ENCODE assay signal across 4 fruit fly cellular contexts in genomic region chr2L:7960581-7961530, dm6.
TF ChIP-seq lines count a peak whose summit lies in the region.

No protein-coding gene starts in this region.

TF ChIP-seq in whole organism, adult, 20 proteins besides CTCF, POLR2A, EP300 and RAD21 (continued from another document):
- peak; percentile 89 for TF ChIP-seq CG7101 (tag; optimal IDR thresholded peaks at IDR 0.05; lab: Kevin White, UChicago)
- peak; percentile 94 for TF ChIP-seq CG12768 (GFP tag; optimal IDR thresholded peaks at IDR 0.05; lab: Kevin White, UChicago)
TF ChIP-seq in whole organism, adult: peak in this region for 17.

TF ChIP-seq in whole organism, embryonic, 481 proteins besides CTCF, POLR2A, EP300 and RAD21 (continued from another document and continues in another):
- TF ChIP-seq crc (GFP tag; optimal IDR thresholded peaks at IDR 0.05; lab: Kevin White, UChicago): no peak
- TF ChIP-seq cad (GFP tag; optimal IDR thresholded peaks at IDR 0.05; lab: Kevin White, UChicago): no peak
- TF ChIP-seq CG11085 (GFP tag; IDR thresholded peaks at IDR 0.05; lab: Robert Waterston, UW): peak; percentile 50; the same call in 1 of the 2 replicates
- TF ChIP-seq CG4424 (GFP tag; optimal IDR thresholded peaks at IDR 0.05; lab: Kevin White, UChicago): no peak
- TF ChIP-seq tap (tag; optimal IDR thresholded peaks at IDR 0.05; lab: Kevin White, UChicago): peak; percentile 38
- peak; percentile 25 for TF ChIP-seq CG10147 (GFP tag; optimal IDR thresholded peaks at IDR 0.05; lab: Kevin White, UChicago)
- no peak for TF ChIP-seq CG15601 (tag; optimal IDR thresholded peaks at IDR 0.05; lab: Kevin White, UChicago)
- no peak for TF ChIP-seq zen2 (GFP tag; IDR thresholded peaks at IDR 0.05; lab: Robert Waterston, UW; ENCODE audit: partially characterized antibody)
- TF ChIP-seq CG12071 (GFP tag; optimal IDR thresholded peaks at IDR 0.05; lab: Kevin White, UChicago): peak; percentile 66
- peak; percentile 83 for TF ChIP-seq BtbVII (GFP tag; optimal IDR thresholded peaks at IDR 0.05; lab: Kevin White, UChicago)
- TF ChIP-seq Med (GFP tag; lab: Kevin White, UChicago): peak; percentile 79
- TF ChIP-seq CG18599 (GFP tag; optimal IDR thresholded peaks at IDR 0.05; lab: Kevin White, UChicago): peak; percentile 79
- TF ChIP-seq Hr51 (GFP tag; optimal IDR thresholded peaks at IDR 0.05; lab: Kevin White, UChicago): peak in 1 of 2 experiments; percentile 3
- peak; percentile 34 for TF ChIP-seq CG18764 (GFP tag; optimal IDR thresholded peaks at IDR 0.05; lab: Kevin White, UChicago)
- peak; percentile 51 for TF ChIP-seq CG12659 (GFP tag; optimal IDR thresholded peaks at IDR 0.05; lab: Kevin White, UChicago)
- TF ChIP-seq al (GFP tag; IDR thresholded peaks at IDR 0.05; lab: Robert Waterston, UW): no peak
- peak; percentile 30 for TF ChIP-seq Jarid2 (GFP tag; optimal IDR thresholded peaks at IDR 0.05; lab: Kevin White, UChicago)
- TF ChIP-seq nau (GFP tag; optimal IDR thresholded peaks at IDR 0.05; lab: Kevin White, UChicago): peak; percentile 42
- TF ChIP-seq Rfx (GFP tag; IDR thresholded peaks at IDR 0.05; lab: Robert Waterston, UW): peak; percentile 58; the same call in 1 of the 2 replicates
- peak; percentile 36 for TF ChIP-seq CG4360 (GFP tag; IDR thresholded peaks at IDR 0.05; lab: Robert Waterston, UW)
- no peak for TF ChIP-seq Bgb (GFP tag; IDR thresholded peaks at IDR 0.05; lab: Robert Waterston, UW; ENCODE audit: partially characterized antibody)
- no peak for TF ChIP-seq btn (GFP tag; optimal IDR thresholded peaks at IDR 0.05; lab: Kevin White, UChicago)
- peak; percentile 56 for TF ChIP-seq sug (tag; optimal IDR thresholded peaks at IDR 0.05; lab: Kevin White, UChicago)
- no peak for TF ChIP-seq ham (GFP tag; IDR thresholded peaks at IDR 0.05; lab: Robert Waterston, UW)
- TF ChIP-seq Six4 (GFP tag; optimal IDR thresholded peaks at IDR 0.05; lab: Kevin White, UChicago): no peak
- TF ChIP-seq CG10321 (GFP tag; IDR thresholded peaks at IDR 0.05; lab: Robert Waterston, UW): peak; percentile 84
- peak; percentile 58 for TF ChIP-seq CG12104 (GFP tag; optimal IDR thresholded peaks at IDR 0.05; lab: Kevin White, UChicago)
- 0 out of 2 replicates have a peak, but pooled peaks have one; percentile 4 for TF ChIP-seq Drgx (GFP tag; IDR thresholded peaks at IDR 0.05; lab: Robert Waterston, UW)
- TF ChIP-seq CG7928 (GFP tag; optimal IDR thresholded peaks at IDR 0.05; lab: Kevin White, UChicago): peak; percentile 20
- TF ChIP-seq trh (GFP tag; optimal IDR thresholded peaks at IDR 0.05; lab: Kevin White, UChicago): no peak
- TF ChIP-seq E2f1 (GFP tag; IDR thresholded peaks at IDR 0.05; lab: Robert Waterston, UW): peak; percentile 37; the same call in 1 of the 2 replicates
- TF ChIP-seq dmrt11E (tag; optimal IDR thresholded peaks at IDR 0.05; lab: Kevin White, UChicago): no peak
- peak; percentile 5 for TF ChIP-seq YL-1 (GFP tag; optimal IDR thresholded peaks at IDR 0.05; lab: Kevin White, UChicago)
- TF ChIP-seq CG12769 (tag; optimal IDR thresholded peaks at IDR 0.05; lab: Kevin White, UChicago): peak; percentile 31
- TF ChIP-seq nmo (GFP tag; optimal IDR thresholded peaks at IDR 0.05; lab: Kevin White, UChicago): peak; percentile 11
- no peak for TF ChIP-seq Hsf (GFP tag; optimal IDR thresholded peaks at IDR 0.05; lab: Kevin White, UChicago)
- TF ChIP-seq CG2889 (GFP tag; IDR thresholded peaks at IDR 0.05; lab: Robert Waterston, UW): no peak
- no peak for TF ChIP-seq lov (optimal IDR thresholded peaks at IDR 0.05; lab: Kevin White, UChicago)
- 0 out of 3 replicates have a peak, but pooled peaks have one; percentile 29 for TF ChIP-seq lov (GFP tag; IDR thresholded peaks at IDR 0.05; lab: Robert Waterston, UW)
- TF ChIP-seq CG14441 (GFP tag; IDR thresholded peaks at IDR 0.05; lab: Robert Waterston, UW): 0 out of 2 replicates have a peak, but pooled peaks have one; percentile 17
- TF ChIP-seq CG17829 (tag; optimal IDR thresholded peaks at IDR 0.05; lab: Kevin White, UChicago): no peak
- peak; percentile 7 for TF ChIP-seq CG4854 (GFP tag; optimal IDR thresholded peaks at IDR 0.05; lab: Kevin White, UChicago)

TF ChIP-seq in whole organism, prepupa, 60 proteins besides CTCF, POLR2A, EP300 and RAD21 (continued from another document):
- TF ChIP-seq CG15336 (GFP tag; IDR thresholded peaks at IDR 0.05; lab: Robert Waterston, UW) (peak; percentile 45; the same call in 1 of the 2 replicates), Eip75B (GFP tag; optimal IDR thresholded peaks at IDR 0.05; lab: Kevin White, UChicago) (no peak), dsx (GFP tag; optimal IDR thresholded peaks at IDR 0.05; lab: Kevin White, UChicago; ENCODE audit: poor library complexity, severe bottlenecking) (peak; percentile 63), CG6792 (GFP tag; optimal IDR thresholded peaks at IDR 0.05; lab: Kevin White, UChicago) (no peak), Met (GFP tag; optimal IDR thresholded peaks at IDR 0.05; lab: Kevin White, UChicago) (no peak), salr (GFP tag; optimal IDR thresholded peaks at IDR 0.05; lab: Kevin White, UChicago) (peak in 1 of 2 experiments; percentile 29), ss (GFP tag; optimal IDR thresholded peaks at IDR 0.05; lab: Kevin White, UChicago) (peak; percentile 65 to 75), CG6163 (GFP tag; IDR thresholded peaks at IDR 0.05; lab: Robert Waterston, UW) (peak; percentile 58; the same call in 2 of the 3 replicates), vri (GFP tag; optimal IDR thresholded peaks at IDR 0.05; lab: Kevin White, UChicago) (peak; percentile 66), Ets96B (tag; optimal IDR thresholded peaks at IDR 0.05; lab: Kevin White, UChicago) (no peak), Ets21C (GFP tag; optimal IDR thresholded peaks at IDR 0.05; lab: Kevin White, UChicago) (no peak), CG11902 (GFP tag; optimal IDR thresholded peaks at IDR 0.05; lab: Kevin White, UChicago) (no peak), lz (GFP tag; optimal IDR thresholded peaks at IDR 0.05; lab: Kevin White, UChicago) (no peak), net (GFP tag; optimal IDR thresholded peaks at IDR 0.05; lab: Kevin White, UChicago) (peak; percentile 22), eg (GFP tag; IDR thresholded peaks at IDR 0.05; lab: Robert Waterston, UW) (peak; percentile 67), Eip78C (GFP tag; lab: Kevin White, UChicago) (peak; percentile 79), Sox102F (GFP tag; optimal IDR thresholded peaks at IDR 0.05; lab: Kevin White, UChicago) (no peak), achi (GFP tag; optimal IDR thresholded peaks at IDR 0.05; lab: Kevin White, UChicago) (peak; percentile 8), cyc (GFP tag; optimal IDR thresholded peaks at IDR 0.05; lab: Kevin White, UChicago) (no peak), topi (GFP tag; optimal IDR thresholded peaks at IDR 0.05; lab: Kevin White, UChicago) (no peak), CG4318 (GFP tag; optimal IDR thresholded peaks at IDR 0.05; lab: Kevin White, UChicago) (no peak), Eip93F (GFP tag; optimal IDR thresholded peaks at IDR 0.05; lab: Kevin White, UChicago) (no peak), CG11294 (GFP tag; IDR thresholded peaks at IDR 0.05; lab: Robert Waterston, UW) (no peak), CG7368 (GFP tag; optimal IDR thresholded peaks at IDR 0.05; lab: Kevin White, UChicago) (no peak), CG9139 (GFP tag; optimal IDR thresholded peaks at IDR 0.05; lab: Kevin White, UChicago) (peak; percentile 67), CG11762 (GFP tag; optimal IDR thresholded peaks at IDR 0.05; lab: Kevin White, UChicago; ENCODE audit: insufficient read depth) (peak; percentile 19), OdsH (GFP tag; optimal IDR thresholded peaks at IDR 0.05; lab: Kevin White, UChicago) (peak; percentile 9), CG16779 (tag; optimal IDR thresholded peaks at IDR 0.05; lab: Kevin White, UChicago) (peak; percentile 75), Smox (GFP tag; optimal IDR thresholded peaks at IDR 0.05; lab: Kevin White, UChicago) (no peak), acj6 (GFP tag; optimal IDR thresholded peaks at IDR 0.05; lab: Kevin White, UChicago) (no peak), CG6276 (GFP tag; optimal IDR thresholded peaks at IDR 0.05; lab: Kevin White, UChicago) (peak; percentile 83), CG8119 (GFP tag; IDR thresholded peaks at IDR 0.05; lab: Robert Waterston, UW) (peak; percentile 75), CG3919 (GFP tag; optimal IDR thresholded peaks at IDR 0.05; lab: Kevin White, UChicago) (no peak), CG32006 (GFP tag; optimal IDR thresholded peaks at IDR 0.05; lab: Kevin White, UChicago) (peak; percentile 26), fd85E (GFP tag; optimal IDR thresholded peaks at IDR 0.05; lab: Kevin White, UChicago) (no peak), svp (GFP tag; lab: Kevin White, UChicago) (peak; percentile 63), Sox14 (GFP tag; optimal IDR thresholded peaks at IDR 0.05; lab: Kevin White, UChicago) (no peak), CG8632 (GFP tag; optimal IDR thresholded peaks at IDR 0.05; lab: Kevin White, UChicago) (peak; percentile 27), Hr38 (GFP tag; optimal IDR thresholded peaks at IDR 0.05; lab: Kevin White, UChicago) (no peak), Gug (GFP tag; IDR thresholded peaks at IDR 0.05; lab: Robert Waterston, UW) (no peak)

TF ChIP-seq in whole organism, wandering third instar larva, 38 proteins besides CTCF, POLR2A, EP300 and RAD21 (continued from another document):
- peak; percentile 52 for TF ChIP-seq Hr83 (GFP tag; optimal IDR thresholded peaks at IDR 0.05; lab: Kevin White, UChicago; ENCODE audit: poor library complexity, severe bottlenecking)
- peak; percentile 73 for TF ChIP-seq h (GFP tag; optimal IDR thresholded peaks at IDR 0.05; lab: Kevin White, UChicago)
- TF ChIP-seq ey (GFP tag; optimal IDR thresholded peaks at IDR 0.05; lab: Kevin White, UChicago): no peak
- TF ChIP-seq dl (GFP tag; optimal IDR thresholded peaks at IDR 0.05; lab: Kevin White, UChicago; ENCODE audit: insufficient read depth in 1 of 2, partially characterized antibody in 2 of 2): no peak
- peak; percentile 16 for TF ChIP-seq Sp1 (GFP tag; optimal IDR thresholded peaks at IDR 0.05; lab: Kevin White, UChicago)
- no peak for TF ChIP-seq Abd-B (GFP tag; optimal IDR thresholded peaks at IDR 0.05; lab: Kevin White, UChicago)
- no peak for TF ChIP-seq woc (GFP tag; optimal IDR thresholded peaks at IDR 0.05; lab: Kevin White, UChicago)
